Worm (Caenorhabditis elegans): Measurements from ENCODE around the gene eri-12.

DNA sequence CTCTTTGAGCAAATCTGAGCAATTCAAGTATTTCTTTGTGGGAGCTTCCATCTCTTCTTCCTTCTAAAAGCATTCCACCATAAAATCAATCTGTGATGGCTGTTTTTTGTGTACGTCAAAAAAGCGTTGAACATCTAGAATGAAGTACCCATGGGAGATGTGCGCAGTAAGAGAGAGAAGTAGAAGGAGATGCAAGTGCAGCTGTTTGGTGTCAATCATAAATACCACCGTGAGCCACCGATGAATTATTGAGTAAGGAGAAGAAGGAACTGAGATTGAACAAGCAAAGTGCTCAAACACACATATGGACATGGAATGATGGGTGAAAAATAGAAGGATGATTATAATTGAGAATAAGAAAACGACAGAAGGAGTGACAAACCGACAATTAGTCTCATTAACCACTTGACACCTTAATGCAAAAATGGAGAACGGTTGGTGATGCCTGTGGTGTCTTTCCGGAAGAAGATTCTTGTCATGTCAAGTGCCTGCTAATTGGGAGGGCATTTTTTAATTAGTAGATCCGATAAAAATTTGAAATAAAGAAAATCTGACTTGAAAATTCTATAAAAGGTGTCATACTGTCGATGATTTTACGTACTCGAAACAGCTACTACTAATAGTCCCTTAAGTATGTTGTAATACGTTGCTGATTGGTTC is 35.6 kb downstream of the eri-12 start:
- TF ChIP-seq ama-1 (optimal IDR thresholded peaks at IDR 0.05), result no peak
- TF ChIP-seq aly-1 (tag; optimal IDR thresholded peaks at IDR 0.05), result no peak
- TF ChIP-seq hmbx-1 (tag; optimal IDR thresholded peaks at IDR 0.05), result no peak
- TF ChIP-seq B0310.2 (tag; optimal IDR thresholded peaks at IDR 0.05), result no peak
